Worm (Caenorhabditis elegans): ENCODE measurements around the gene mtrr-1.

DNA sequence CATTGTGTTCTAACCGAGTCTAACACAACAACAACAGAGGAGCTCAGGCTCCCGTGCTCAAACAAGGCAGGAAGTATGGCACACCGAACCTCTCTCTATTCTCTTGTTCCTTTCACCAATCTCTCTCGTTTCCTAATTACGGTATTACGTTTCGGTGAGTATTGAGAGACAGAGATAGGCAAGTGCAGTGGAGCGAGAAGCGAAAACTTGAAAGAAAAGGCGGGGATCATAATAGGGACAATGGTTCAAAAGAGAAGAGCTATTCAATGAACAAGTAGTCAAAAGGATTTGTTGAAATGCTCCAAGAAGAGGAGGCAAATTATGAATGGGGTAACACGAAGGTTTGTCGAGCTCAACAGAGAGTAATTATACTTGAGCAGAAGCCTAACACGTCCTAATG, 27.6 kb downstream of the mtrr-1 start:
- TF ChIP-seq lin-13 (GFP tag; optimal IDR thresholded peaks at IDR 0.05) (no peak), nhr-77 (tag; optimal IDR thresholded peaks at IDR 0.05) (no peak)

Data from whole organism, L2 larva.